Worm (Caenorhabditis elegans): ENCODE measurements around the gene dsl-6.

- TF ChIP-seq him-1 (tag; optimal IDR thresholded peaks at IDR 0.05) (no peak), dao-5 (tag; optimal IDR thresholded peaks at IDR 0.05) (no peak)
Observed at ce11 chrIV:11361409-11361808, 36.7 kb downstream of the dsl-6 start, which contains the start of gene T01G1.4.

Measured in whole organism, L4/young adult.